Fruit fly (Drosophila melanogaster) whole organism, embryonic: ENCODE results near the gene CG7182.

Source experiments
- Abd-B ChIP-seq: fragments of 200-800 bp; sonication (Bioruptor generic); optimal IDR thresholded peaks from 2 replicates; lab custom pipeline; 2018; ENCODE audit warnings: missing biosample characterization, mild to moderate bottlenecking, missing genetic modification characterization, moderate library complexity
- Antp ChIP-seq: fragments of 200-800 bp; sonication (Bioruptor generic); optimal IDR thresholded peaks from 3 replicates; lab custom pipeline; 2016; ENCODE audit warnings: missing biosample characterization, missing genetic modification characterization
- Bgb ChIP-seq: fragments of 200-800 bp; sonication (Bioruptor generic); IDR thresholded peaks from 2 replicates; pipeline ENCODE4 v1.3.6; 2022; ENCODE audit warnings: missing biosample characterization, missing genetic modification characterization; ENCODE audit not compliant: partially characterized antibody
- BtbVII ChIP-seq: fragments of 200-800 bp; sonication (Bioruptor generic); optimal IDR thresholded peaks from 3 replicates; lab custom pipeline; 2017; ENCODE audit warnings: missing biosample characterization, mild to moderate bottlenecking, missing genetic modification characterization
- CG10565 ChIP-seq: fragments of 200-800 bp; sonication (Bioruptor generic); optimal IDR thresholded peaks from 3 replicates; lab custom pipeline; 2016; ENCODE audit warnings: missing biosample characterization, mild to moderate bottlenecking, missing genetic modification characterization
- CG12071 ChIP-seq: fragments of 200-800 bp; sonication (Bioruptor generic); optimal IDR thresholded peaks from 3 replicates; lab custom pipeline; 2018; ENCODE audit warnings: missing biosample characterization, mild to moderate bottlenecking, missing genetic modification characterization
- CG1602 ChIP-seq: fragments of 200-800 bp; sonication (Bioruptor generic); optimal IDR thresholded peaks from 3 replicates; lab custom pipeline; 2016; ENCODE audit warnings: missing biosample characterization, missing genetic modification characterization
- CG17568 ChIP-seq: fragments of 200-800 bp; sonication (Bioruptor generic); optimal IDR thresholded peaks from 2 replicates; lab custom pipeline; 2018; ENCODE audit warnings: missing biosample characterization, mild to moderate bottlenecking, missing genetic modification characterization, moderate library complexity
- CG2116 ChIP-seq: fragments of 200-800 bp; sonication (Bioruptor generic); optimal IDR thresholded peaks from 3 replicates; lab custom pipeline; 2018; ENCODE audit warnings: missing biosample characterization, mild to moderate bottlenecking, missing genetic modification characterization
- CG2120 ChIP-seq: fragments of 200-800 bp; sonication (Bioruptor generic); optimal IDR thresholded peaks from 3 replicates; lab custom pipeline; 2016; ENCODE audit warnings: missing biosample characterization, missing genetic modification characterization
- CG5245 ChIP-seq: fragments of 200-800 bp; sonication (Bioruptor generic); optimal IDR thresholded peaks from 3 replicates; lab custom pipeline; 2016; ENCODE audit warnings: missing biosample characterization, missing genetic modification characterization
- CG6175 ChIP-seq: fragments of 200-800 bp; sonication (Bioruptor generic); IDR thresholded peaks from 3 replicates; pipeline ENCODE4 v1.3.6; 2022; ENCODE audit warnings: missing biosample characterization, missing genetic modification characterization
- CG6689 ChIP-seq: fragments of 200-800 bp; sonication (Bioruptor generic); IDR thresholded peaks from 2 replicates; pipeline ENCODE4 v1.3.6; 2022; ENCODE audit warnings: missing biosample characterization, missing genetic modification characterization
- CG7372 ChIP-seq: fragments of 200-800 bp; sonication (Bioruptor generic); IDR thresholded peaks from 2 replicates; pipeline ENCODE4 v1.3.6; 2022; ENCODE audit warnings: missing biosample characterization, missing genetic modification characterization
- CG8924 ChIP-seq: fragments of 200-800 bp; optimal IDR thresholded peaks from 3 replicates; lab custom pipeline; 2019; ENCODE audit warnings: missing biosample characterization, mild to moderate bottlenecking, missing genetic modification characterization, moderate library complexity
- CG8944 ChIP-seq: fragments of 200-800 bp; sonication (Bioruptor generic); optimal IDR thresholded peaks from 3 replicates; lab custom pipeline; 2016; ENCODE audit warnings: missing biosample characterization, missing genetic modification characterization
- CG9437 ChIP-seq: fragments of 200-800 bp; sonication (Bioruptor generic); optimal IDR thresholded peaks from 2 replicates; lab custom pipeline; 2018; ENCODE audit warnings: missing biosample characterization, mild to moderate bottlenecking, missing genetic modification characterization
- CG9932 ChIP-seq: fragments of 200-800 bp; sonication (Bioruptor generic); IDR thresholded peaks from 2 replicates; pipeline ENCODE4 v1.3.6; 2022; ENCODE audit warnings: missing biosample characterization, missing genetic modification characterization
- Drgx ChIP-seq: fragments of 200-800 bp; sonication (Bioruptor generic); IDR thresholded peaks from 2 replicates; pipeline ENCODE4 v1.3.6; 2022; ENCODE audit warnings: missing biosample characterization, missing genetic modification characterization
- E2f2 ChIP-seq: fragments of 200-800 bp; sonication (Bioruptor generic); IDR thresholded peaks from 2 replicates; pipeline ENCODE4 v1.3.6; 2022; ENCODE audit warnings: missing biosample characterization, missing genetic modification characterization
- H2.0 ChIP-seq: fragments of 200-800 bp; sonication (Bioruptor generic); IDR thresholded peaks from 2 replicates; pipeline ENCODE4 v1.3.6; 2022; ENCODE audit warnings: missing biosample characterization, missing genetic modification characterization
- Hmx ChIP-seq: fragments of 200-800 bp; sonication (Bioruptor generic); optimal IDR thresholded peaks from 2 replicates; lab custom pipeline; 2016; ENCODE audit warnings: missing biosample characterization, missing genetic modification characterization
- Hr39 ChIP-seq: fragments of >200 bp; optimal IDR thresholded peaks from 2 replicates; lab custom pipeline; 2017
- Hr51 ChIP-seq, 2 experiments: fragments of 200-800 bp; sonication (Bioruptor generic); optimal IDR thresholded peaks; 2 replicates in 1 of 2; 3 replicates in 1 of 2; lab custom pipeline; 2016 to 2018; ENCODE audit warnings: missing biosample characterization in 2 of 2, missing genetic modification characterization in 2 of 2, mild to moderate bottlenecking in 1 of 2, moderate library complexity in 1 of 2
- Nf-YC ChIP-seq: fragments of 200-800 bp; optimal IDR thresholded peaks from 3 replicates; lab custom pipeline; 2019; ENCODE audit warnings: missing biosample characterization, mild to moderate bottlenecking, missing genetic modification characterization, moderate library complexity
- Rfx ChIP-seq: fragments of 200-800 bp; sonication (Bioruptor generic); IDR thresholded peaks from 2 replicates; pipeline ENCODE4 v1.3.6; 2022; ENCODE audit warnings: missing biosample characterization, missing genetic modification characterization
- Sin3A ChIP-seq: fragments of >200 bp; optimal IDR thresholded peaks from 2 replicates; lab custom pipeline; 2018
- Sry-δ ChIP-seq: fragments of 200-800 bp; sonication (Bioruptor generic); optimal IDR thresholded peaks from 2 replicates; lab custom pipeline; 2016; ENCODE audit warnings: missing biosample characterization, missing genetic modification characterization
- Ssrp ChIP-seq: fragments of 200-800 bp; sonication (Bioruptor generic); optimal IDR thresholded peaks from 2 replicates; lab custom pipeline; 2018; ENCODE audit warnings: missing biosample characterization, mild to moderate bottlenecking, missing genetic modification characterization, moderate library complexity
- Xrp1 ChIP-seq: fragments of 200-800 bp; sonication (Bioruptor generic); IDR thresholded peaks from 2 replicates; pipeline ENCODE4 v1.3.6; 2022; ENCODE audit warnings: missing biosample characterization, missing genetic modification characterization
- al ChIP-seq: fragments of 200-800 bp; sonication (Bioruptor generic); IDR thresholded peaks from 2 replicates; pipeline ENCODE4 v1.3.6; 2022; ENCODE audit warnings: missing biosample characterization, missing genetic modification characterization
- chinmo ChIP-seq: fragments of 200-800 bp; sonication (Bioruptor generic); IDR thresholded peaks from 4 replicates; pipeline ENCODE4 v1.3.6; 2022; ENCODE audit warnings: missing biosample characterization, missing genetic modification characterization; ENCODE audit not compliant: partially characterized antibody
- ci ChIP-seq: fragments of 200-800 bp; sonication (Bioruptor generic); IDR thresholded peaks from 3 replicates; pipeline ENCODE4 v1.3.6; 2022; ENCODE audit warnings: missing biosample characterization, missing genetic modification characterization
- eyg ChIP-seq: fragments of 200-800 bp; sonication (Bioruptor generic); optimal IDR thresholded peaks from 3 replicates; lab custom pipeline; 2016; ENCODE audit warnings: missing biosample characterization, missing genetic modification characterization
- ham ChIP-seq: fragments of 200-800 bp; sonication (Bioruptor generic); IDR thresholded peaks from 2 replicates; pipeline ENCODE4 v1.3.6; 2022; ENCODE audit warnings: missing biosample characterization, missing genetic modification characterization
- jigr1 ChIP-seq: fragments of 200-800 bp; sonication (Bioruptor generic); IDR thresholded peaks from 3 replicates; pipeline ENCODE4 v1.3.6; 2022; ENCODE audit warnings: missing biosample characterization, missing genetic modification characterization
- jing ChIP-seq: fragments of 200-800 bp; sonication (Bioruptor generic); optimal IDR thresholded peaks from 2 replicates; lab custom pipeline; 2018; ENCODE audit warnings: missing biosample characterization, mild to moderate bottlenecking, missing genetic modification characterization
- lab ChIP-seq: fragments of 200-800 bp; sonication (Bioruptor generic); optimal IDR thresholded peaks from 3 replicates; lab custom pipeline; 2017; ENCODE audit warnings: missing biosample characterization, missing genetic modification characterization, mild to moderate bottlenecking, moderate library complexity, missing genetic modification reagents
- lola ChIP-seq, 3 experiments: fragments of >200 bp in 2 of 3; fragments of 200-800 bp in 1 of 3; sonication (Bioruptor generic) in 1 of 3; optimal IDR thresholded peaks; 2 replicates each; lab custom pipeline; 2017 to 2019; ENCODE audit warnings: missing biosample characterization in 3 of 3, missing genetic modification characterization in 3 of 3, mild to moderate bottlenecking in 1 of 3, moderate library complexity in 1 of 3
- phol ChIP-seq: fragments of 200-800 bp; sonication (Bioruptor generic); optimal IDR thresholded peaks from 3 replicates; lab custom pipeline; 2018; ENCODE audit warnings: missing biosample characterization, mild to moderate bottlenecking, missing genetic modification characterization, moderate library complexity
- wek ChIP-seq: fragments of 200-800 bp; sonication (Bioruptor generic); optimal IDR thresholded peaks from 3 replicates; lab custom pipeline; 2018; ENCODE audit warnings: missing biosample characterization, mild to moderate bottlenecking, missing genetic modification characterization, moderate library complexity

The CG7182 gene

DNA sequence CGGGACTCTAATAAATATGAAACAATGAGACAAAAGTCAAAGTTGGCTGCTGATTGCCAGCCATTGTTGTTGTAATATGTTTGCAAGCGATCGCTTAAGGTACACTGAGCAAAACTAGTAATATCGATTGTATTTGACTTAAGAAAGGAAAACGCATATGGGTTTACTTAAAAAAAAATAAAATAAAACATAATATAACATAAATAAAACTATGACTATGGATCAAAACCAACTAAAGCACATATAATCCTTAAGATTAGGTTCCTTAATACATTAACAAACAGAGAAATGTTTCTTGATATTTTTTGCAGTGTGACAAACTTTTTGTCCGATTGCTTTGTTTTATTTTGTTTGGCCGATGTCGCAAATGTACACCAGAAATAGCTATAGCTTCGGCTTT, 12.6 kb downstream of the CG7182 start:
- peak; percentile 29; the same call in 1 of the 2 replicates for TF ChIP-seq Drgx (GFP tag; lab: Robert Waterston, UW)
- no peak for TF ChIP-seq lab (GFP tag; lab: Kevin White, UChicago)

DNA sequence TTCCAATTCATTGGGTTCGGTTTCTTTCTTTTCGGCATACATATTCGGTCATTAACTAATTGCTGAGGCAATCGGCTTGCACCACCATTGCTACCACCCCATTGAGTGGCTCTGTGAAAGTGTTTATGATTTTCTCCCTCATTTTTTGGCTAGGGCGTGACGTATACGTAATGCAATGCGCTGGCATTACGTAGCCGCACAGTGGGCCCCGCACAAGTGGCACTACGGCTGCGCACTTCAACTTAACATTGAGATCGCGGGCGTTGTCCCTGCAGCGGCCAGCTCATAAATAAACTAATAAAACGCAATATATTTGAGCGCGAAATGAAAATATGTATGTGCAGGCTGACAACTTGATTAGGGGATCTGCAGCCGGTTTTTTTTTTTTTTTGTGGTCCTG, 14.8 kb downstream of the CG7182 start:
- TF ChIP-seq Antp (GFP tag; lab: Kevin White, UChicago) (no peak), CG7372 (GFP tag; lab: Robert Waterston, UW) (peak; percentile 80), Hr51 (GFP tag; optimal IDR thresholded peaks at IDR 0.05; lab: Kevin White, UChicago) (no peak), CG2116 (no peak), CG5245 (GFP tag; lab: Kevin White, UChicago) (no peak), CG9437 (GFP tag; lab: Kevin White, UChicago) (peak; percentile 65), Xrp1 (GFP tag; lab: Robert Waterston, UW) (no peak), CG12071 (GFP tag; lab: Kevin White, UChicago) (no peak), BtbVII (no peak)

DNA sequence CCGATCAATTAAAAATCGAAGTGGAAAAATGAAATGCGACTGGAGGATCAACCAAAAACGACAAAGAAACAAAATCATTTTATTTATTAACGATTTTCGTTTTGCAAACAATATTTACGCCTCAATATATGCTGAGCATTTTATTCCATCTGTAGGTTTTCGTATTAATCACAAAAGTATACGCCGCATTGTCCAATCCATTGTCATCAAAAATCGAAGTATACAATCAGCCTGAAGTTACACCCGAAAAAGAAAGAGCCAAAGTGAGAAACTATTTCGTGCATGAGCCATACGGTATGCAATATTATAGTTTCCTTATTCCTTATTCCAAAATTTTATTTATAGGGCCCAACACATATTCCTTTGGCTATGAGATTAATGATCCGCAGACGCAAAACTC, 17.2 kb downstream of the CG7182 start:
- TF ChIP-seq Bgb (GFP tag; lab: Robert Waterston, UW) (0 out of 2 replicates have a peak, but pooled peaks have one; percentile 25), E2f2 (GFP tag; lab: Robert Waterston, UW) (no peak), lola (GFP tag; optimal IDR thresholded peaks at IDR 0.05; lab: Kevin White, UChicago) (peak in 1 of 3 experiments; percentile 76), chinmo (GFP tag; lab: Robert Waterston, UW) (0 out of 4 replicates have a peak, but pooled peaks have one; percentile 41)

DNA sequence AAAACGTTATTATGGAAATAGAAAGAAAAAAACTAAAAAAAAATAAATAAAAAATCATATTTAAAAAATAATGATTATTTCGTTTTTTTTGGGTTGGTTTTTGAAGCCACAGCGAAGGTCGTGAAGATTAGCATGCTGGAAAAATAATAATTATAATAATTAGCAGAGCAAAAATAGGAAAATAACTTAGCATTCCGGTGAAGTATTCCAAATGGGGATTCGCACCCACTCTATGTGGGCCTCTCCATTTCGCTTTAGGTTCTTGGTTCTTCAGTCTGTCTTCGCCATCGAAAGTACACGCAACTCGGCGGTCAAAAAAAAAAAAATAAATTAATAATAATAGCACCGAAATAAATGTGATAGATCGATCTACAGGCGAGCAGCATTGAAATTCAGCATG, 17.9 kb downstream of the CG7182 start, which contains the start of gene CG34462:
Gene CG34462 (plus strand): TSS at position 301 of the 400 bp plus-strand sequence.
- TF ChIP-seq CG17568 (GFP tag; lab: Kevin White, UChicago) (no peak), Rfx (GFP tag; lab: Robert Waterston, UW) (no peak), CG1602 (GFP tag; lab: Kevin White, UChicago) (no peak), H2.0 (no peak), Sin3A (lab: Kevin White, UChicago) (no peak), Ssrp (tag; lab: Kevin White, UChicago) (no peak), ci (GFP tag; lab: Robert Waterston, UW) (no peak)

DNA sequence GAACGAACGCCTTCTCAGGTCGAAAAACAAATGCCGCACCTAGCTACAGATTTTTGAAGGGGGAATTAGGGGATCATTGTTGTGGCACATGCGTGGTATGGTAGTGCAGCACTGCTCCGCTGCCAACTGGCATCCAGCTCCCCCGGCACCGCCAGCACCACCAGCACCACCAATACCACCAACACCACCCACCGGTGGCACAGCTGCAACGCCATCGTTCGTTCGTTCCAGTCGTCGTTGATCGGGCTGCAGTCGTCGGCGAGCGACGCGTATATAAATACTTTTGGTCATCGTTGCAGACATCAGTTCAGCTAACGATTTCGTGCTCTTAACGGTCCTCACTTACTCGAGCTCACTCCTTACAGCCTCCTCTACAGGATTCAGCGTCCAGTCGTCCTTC, 20.6 kb downstream of the CG7182 start, which contains the start of gene CG34461:
Gene CG34461 (plus strand): TSS at position 301 of the 400 bp plus-strand sequence.
- TF ChIP-seq al (GFP tag; lab: Robert Waterston, UW), result no peak
- no peak for TF ChIP-seq CG8944 (GFP tag; lab: Kevin White, UChicago)
- no peak for TF ChIP-seq CG9932
- TF ChIP-seq wek (GFP tag; lab: Kevin White, UChicago), result no peak
- no peak for TF ChIP-seq jigr1 (GFP tag; lab: Robert Waterston, UW)
- TF ChIP-seq Hmx (GFP tag; lab: Kevin White, UChicago), result no peak
- TF ChIP-seq jing (GFP tag; lab: Kevin White, UChicago), result no peak
- TF ChIP-seq Abd-B (GFP tag; lab: Kevin White, UChicago), result no peak
- TF ChIP-seq CG6175 (GFP tag; lab: Robert Waterston, UW), result no peak
- TF ChIP-seq Nf-YC (tag; lab: Kevin White, UChicago), result no peak
- TF ChIP-seq CG2120 (GFP tag; lab: Kevin White, UChicago), result no peak
- TF ChIP-seq Sry-δ (GFP tag; lab: Kevin White, UChicago), result no peak
- TF ChIP-seq eyg (GFP tag; lab: Kevin White, UChicago), result no peak
- TF ChIP-seq CG8924, result no peak
- no peak for TF ChIP-seq CG10565
- no peak for TF ChIP-seq CG7372 (GFP tag; lab: Robert Waterston, UW)
- no peak for TF ChIP-seq CG6689 (GFP tag; lab: Robert Waterston, UW)
- TF ChIP-seq phol (tag; lab: Kevin White, UChicago), result no peak
- no peak for TF ChIP-seq ham (GFP tag; lab: Robert Waterston, UW)
- no peak for TF ChIP-seq Hr39 (lab: Kevin White, UChicago)
